Fruit fly (Drosophila melanogaster) whole organism, embryonic: Measurements from ENCODE around the gene dgt6.
A peak's percentile ranks its signal among the peaks of the same experiment; 100 is the strongest.

Experiments
- Abd-B ChIP-seq: fragments of 200-800 bp; sonication (Bioruptor generic); optimal IDR thresholded peaks from 2 replicates; lab custom pipeline; 2018; ENCODE audit warnings: missing biosample characterization, mild to moderate bottlenecking, missing genetic modification characterization, moderate library complexity
- Antp ChIP-seq: fragments of 200-800 bp; sonication (Bioruptor generic); optimal IDR thresholded peaks from 3 replicates; lab custom pipeline; 2016; ENCODE audit warnings: missing biosample characterization, missing genetic modification characterization
- Atf6 ChIP-seq: fragments of 200-800 bp; sonication (Bioruptor generic); IDR thresholded peaks from 2 replicates; pipeline ENCODE4 v1.3.6; 2022; ENCODE audit warnings: missing biosample characterization, missing genetic modification characterization
- B-H1 ChIP-seq: fragments of 200-800 bp; sonication (Bioruptor generic); IDR thresholded peaks from 3 replicates; pipeline ENCODE4 v1.3.6; 2022; ENCODE audit warnings: missing biosample characterization, missing genetic modification characterization
- CG11456 ChIP-seq: fragments of 200-800 bp; sonication (Bioruptor generic); IDR thresholded peaks from 3 replicates; pipeline ENCODE4 v1.3.6; 2022; ENCODE audit warnings: missing biosample characterization, missing genetic modification characterization
- CG18599 ChIP-seq: fragments of 200-800 bp; sonication (Bioruptor generic); optimal IDR thresholded peaks from 3 replicates; lab custom pipeline; 2017; ENCODE audit warnings: missing biosample characterization, missing genetic modification characterization, mild to moderate bottlenecking, moderate library complexity, missing genetic modification reagents
- CG2120 ChIP-seq: fragments of 200-800 bp; sonication (Bioruptor generic); optimal IDR thresholded peaks from 3 replicates; lab custom pipeline; 2016; ENCODE audit warnings: missing biosample characterization, missing genetic modification characterization
- CG2889 ChIP-seq: fragments of 200-800 bp; sonication (Bioruptor generic); IDR thresholded peaks from 3 replicates; pipeline ENCODE4 v1.3.6; 2022; ENCODE audit warnings: missing biosample characterization, missing genetic modification characterization
- CG3281 ChIP-seq: fragments of 200-800 bp; sonication (Bioruptor generic); optimal IDR thresholded peaks from 3 replicates; lab custom pipeline; 2017; ENCODE audit warnings: missing biosample characterization, mild to moderate bottlenecking, missing genetic modification characterization
- CG7556 ChIP-seq: fragments of 200-800 bp; sonication (Bioruptor generic); optimal IDR thresholded peaks from 2 replicates; lab custom pipeline; 2017; ENCODE audit warnings: missing biosample characterization, mild to moderate bottlenecking, missing genetic modification characterization
- D ChIP-seq, 2 experiments: fragments of 200-800 bp in 1 of 2; fragments of >200 bp in 1 of 2; sonication (Bioruptor generic) in 1 of 2; optimal IDR thresholded peaks; 2 replicates in 1 of 2; 3 replicates in 1 of 2; lab custom pipeline; 2017; ENCODE audit warnings: mild to moderate bottlenecking in 1 of 2, missing biosample characterization in 1 of 2, missing genetic modification characterization in 1 of 2, missing genetic modification reagents in 1 of 2
- Drgx ChIP-seq: fragments of 200-800 bp; sonication (Bioruptor generic); IDR thresholded peaks from 2 replicates; pipeline ENCODE4 v1.3.6; 2022; ENCODE audit warnings: missing biosample characterization, missing genetic modification characterization
- Fer3 ChIP-seq: fragments of 200-800 bp; sonication (Bioruptor generic); optimal IDR thresholded peaks from 2 replicates; lab custom pipeline; 2018; ENCODE audit warnings: missing biosample characterization, mild to moderate bottlenecking, missing genetic modification characterization, moderate library complexity
- Hand ChIP-seq: fragments of 200-800 bp; sonication (Bioruptor generic); optimal IDR thresholded peaks from 2 replicates; lab custom pipeline; 2017; ENCODE audit warnings: mild to moderate bottlenecking, missing biosample characterization, missing genetic modification reagents, missing genetic modification characterization
- Hmr ChIP-seq: fragments of 200-800 bp; sonication (Bioruptor generic); optimal IDR thresholded peaks from 3 replicates; lab custom pipeline; 2017; ENCODE audit warnings: mild to moderate bottlenecking, missing biosample characterization, missing genetic modification reagents, missing genetic modification characterization
- Hr51 ChIP-seq, 2 experiments: fragments of 200-800 bp; sonication (Bioruptor generic); optimal IDR thresholded peaks; 2 replicates in 1 of 2; 3 replicates in 1 of 2; lab custom pipeline; 2016 to 2018; ENCODE audit warnings: missing biosample characterization in 2 of 2, missing genetic modification characterization in 2 of 2, mild to moderate bottlenecking in 1 of 2, moderate library complexity in 1 of 2
- Hr78 ChIP-seq, 2 experiments: fragments of 200-800 bp in 1 of 2; fragments of >200 bp in 1 of 2; sonication (Bioruptor generic) in 1 of 2; optimal IDR thresholded peaks; 2 replicates each; lab custom pipeline; 2017 to 2019; ENCODE audit warnings: missing biosample characterization in 2 of 2, missing genetic modification characterization in 2 of 2, mild to moderate bottlenecking in 1 of 2, moderate library complexity in 1 of 2
- Med ChIP-seq: fragments of 200-800 bp; sonication (Bioruptor generic); peaks from one replicate; lab custom pipeline; 2016; ENCODE audit warnings: missing biosample characterization, missing genetic modification characterization, mild to moderate bottlenecking, inconsistent platforms, moderate library complexity
- Oli ChIP-seq: fragments of 200-800 bp; sonication (Bioruptor generic); optimal IDR thresholded peaks from 2 replicates; lab custom pipeline; 2018; ENCODE audit warnings: missing biosample characterization, mild to moderate bottlenecking, missing genetic modification characterization, moderate library complexity
- Optix ChIP-seq: fragments of 200-800 bp; sonication (Bioruptor generic); IDR thresholded peaks from 3 replicates; pipeline ENCODE4 v1.3.6; 2022; ENCODE audit warnings: missing biosample characterization, missing genetic modification characterization
- Ptx1 ChIP-seq: fragments of 200-800 bp; sonication (Bioruptor generic); IDR thresholded peaks from 2 replicates; pipeline ENCODE4 v1.3.6; 2022; ENCODE audit warnings: missing biosample characterization, missing genetic modification characterization
- YL-1 ChIP-seq: fragments of 200-800 bp; sonication (Bioruptor generic); optimal IDR thresholded peaks from 3 replicates; lab custom pipeline; 2017; ENCODE audit warnings: missing biosample characterization, mild to moderate bottlenecking, missing genetic modification characterization
- bsh ChIP-seq, 2 experiments: fragments of 200-800 bp; sonication (Bioruptor generic); optimal IDR thresholded peaks; 2 replicates each; lab custom pipeline; 2017 to 2018; ENCODE audit warnings: mild to moderate bottlenecking in 2 of 2, missing biosample characterization in 2 of 2, missing genetic modification characterization in 2 of 2, moderate library complexity in 1 of 2
- dysf ChIP-seq: fragments of 200-800 bp; sonication (Bioruptor generic); IDR thresholded peaks from 3 replicates; pipeline ENCODE4 v1.3.6; 2022; ENCODE audit warnings: missing biosample characterization, missing genetic modification characterization
- jing ChIP-seq: fragments of 200-800 bp; sonication (Bioruptor generic); optimal IDR thresholded peaks from 2 replicates; lab custom pipeline; 2018; ENCODE audit warnings: missing biosample characterization, mild to moderate bottlenecking, missing genetic modification characterization
- lab ChIP-seq: fragments of 200-800 bp; sonication (Bioruptor generic); optimal IDR thresholded peaks from 3 replicates; lab custom pipeline; 2017; ENCODE audit warnings: missing biosample characterization, missing genetic modification characterization, mild to moderate bottlenecking, moderate library complexity, missing genetic modification reagents
- luna ChIP-seq: fragments of 200-800 bp; sonication (Bioruptor generic); optimal IDR thresholded peaks from 2 replicates; lab custom pipeline; 2016; ENCODE audit warnings: missing biosample characterization, missing genetic modification characterization
- nmo ChIP-seq: fragments of 200-800 bp; sonication (Bioruptor generic); optimal IDR thresholded peaks from 2 replicates; lab custom pipeline; 2018; ENCODE audit warnings: missing biosample characterization, mild to moderate bottlenecking, missing genetic modification characterization, moderate library complexity
- nom ChIP-seq: fragments of 200-800 bp; sonication (Bioruptor generic); optimal IDR thresholded peaks from 2 replicates; lab custom pipeline; 2017; ENCODE audit warnings: missing biosample characterization, missing genetic modification characterization, mild to moderate bottlenecking, moderate library complexity, missing genetic modification reagents
- otp ChIP-seq: fragments of 200-800 bp; sonication (Bioruptor generic); IDR thresholded peaks from 3 replicates; pipeline ENCODE4, ENCODE4 v1.3.6; 2022; ENCODE audit warnings: missing biosample characterization, missing genetic modification characterization
- pho ChIP-seq: fragments of 200-800 bp; sonication (Bioruptor generic); optimal IDR thresholded peaks from 2 replicates; lab custom pipeline; 2016; ENCODE audit warnings: missing biosample characterization, missing genetic modification characterization
- row ChIP-seq: fragments of 200-800 bp; sonication (Bioruptor generic); IDR thresholded peaks from 3 replicates; pipeline ENCODE4 v1.3.6; 2022; ENCODE audit warnings: missing biosample characterization, missing genetic modification characterization
- sens ChIP-seq: fragments of 200-800 bp; sonication (Bioruptor generic); peaks from one replicate; lab custom pipeline; 2016; ENCODE audit warnings: missing biosample characterization, missing genetic modification characterization
- sisA ChIP-seq: fragments of 200-800 bp; sonication (Bioruptor generic); IDR thresholded peaks from 2 replicates; pipeline ENCODE4 v1.3.6; 2022; ENCODE audit warnings: missing biosample characterization, missing genetic modification characterization
- stc ChIP-seq: fragments of 200-800 bp; sonication (Bioruptor generic); IDR thresholded peaks from 2 replicates; pipeline ENCODE4 v1.3.6; 2022; ENCODE audit warnings: missing biosample characterization, missing genetic modification characterization
- tx ChIP-seq: fragments of 200-800 bp; sonication (Bioruptor generic); optimal IDR thresholded peaks from 2 replicates; lab custom pipeline; 2016; ENCODE audit warnings: missing biosample characterization, missing genetic modification characterization
- zf30C ChIP-seq: fragments of 200-800 bp; sonication (Bioruptor generic); optimal IDR thresholded peaks from 3 replicates; lab custom pipeline; 2018; ENCODE audit warnings: missing biosample characterization, mild to moderate bottlenecking, missing genetic modification characterization

Gene dgt6

DNA sequence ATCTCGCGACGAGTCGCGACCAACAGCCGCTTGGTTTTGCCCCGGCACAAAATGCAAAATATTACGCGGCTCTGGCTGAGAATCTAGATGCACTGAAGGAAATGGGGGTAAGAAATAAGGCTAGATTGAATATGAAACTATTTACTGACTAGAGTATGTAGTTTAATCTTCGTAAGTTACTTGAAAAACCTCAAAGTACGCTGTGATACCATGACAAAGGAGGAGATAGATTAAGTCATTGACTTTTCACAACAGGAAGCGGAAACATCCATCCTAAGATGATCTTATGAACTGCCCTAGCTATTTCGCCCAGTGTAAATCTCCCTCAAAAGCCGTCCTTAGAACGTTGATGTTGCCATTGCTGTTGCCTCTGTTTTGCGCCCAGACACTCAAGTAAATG lies 36.6 kb downstream of the dgt6 start:
- TF ChIP-seq pho (GFP tag; lab: Kevin White, UChicago) (peak; percentile 5), bsh (GFP tag; optimal IDR thresholded peaks at IDR 0.05; lab: Kevin White, UChicago) (peak in 1 of 2 experiments; percentile 45), Drgx (peak; percentile 60; the same call in 1 of the 2 replicates), CG7556 (GFP tag; lab: Kevin White, UChicago) (peak; percentile 10), zf30C (GFP tag; lab: Kevin White, UChicago) (peak; percentile 11), stc (0 out of 2 replicates have a peak, but pooled peaks have one; percentile 17), CG11456 (GFP tag; lab: Robert Waterston, UW) (0 out of 3 replicates have a peak, but pooled peaks have one; percentile 45), Oli (tag; lab: Kevin White, UChicago) (peak; percentile 18), B-H1 (GFP tag; lab: Robert Waterston, UW) (no peak), row (GFP tag; lab: Robert Waterston, UW) (peak; percentile 45; the same call in 1 of the 3 replicates), nom (GFP tag; lab: Kevin White, UChicago) (peak; percentile 17), CG2889 (GFP tag; lab: Robert Waterston, UW) (no peak), Med (GFP tag; lab: Kevin White, UChicago) (peak; percentile 70), Hand (GFP tag; lab: Kevin White, UChicago) (peak; percentile 27), sisA (GFP tag; lab: Robert Waterston, UW) (0 out of 2 replicates have a peak, but pooled peaks have one; percentile 4), Atf6 (GFP tag; lab: Robert Waterston, UW) (0 out of 2 replicates have a peak, but pooled peaks have one; percentile 7), Ptx1 (GFP tag; lab: Robert Waterston, UW) (0 out of 2 replicates have a peak, but pooled peaks have one; percentile 19), otp (peak; percentile 30; the same call in 1 of the 3 replicates), CG3281 (no peak), CG2120 (GFP tag; lab: Kevin White, UChicago) (peak; percentile 23), nmo (GFP tag; lab: Kevin White, UChicago) (peak; percentile 6), jing (GFP tag; lab: Kevin White, UChicago) (no peak), Antp (peak; percentile 16), Hmr (GFP tag; lab: Kevin White, UChicago) (peak; percentile 29), D (optimal IDR thresholded peaks at IDR 0.05; lab: Kevin White, UChicago) (no peak), D (GFP tag; optimal IDR thresholded peaks at IDR 0.05; lab: Kevin White, UChicago) (no peak), Fer3 (tag; lab: Kevin White, UChicago) (no peak), Hr51 (GFP tag; optimal IDR thresholded peaks at IDR 0.05; lab: Kevin White, UChicago) (peak in 1 of 2 experiments; percentile 10), luna (GFP tag; lab: Kevin White, UChicago) (no peak), dysf (GFP tag; lab: Robert Waterston, UW) (peak; percentile 39; the same call in 1 of the 3 replicates), CG18599 (peak; percentile 58), sens (GFP tag; lab: Kevin White, UChicago) (peak; percentile 78)

DNA sequence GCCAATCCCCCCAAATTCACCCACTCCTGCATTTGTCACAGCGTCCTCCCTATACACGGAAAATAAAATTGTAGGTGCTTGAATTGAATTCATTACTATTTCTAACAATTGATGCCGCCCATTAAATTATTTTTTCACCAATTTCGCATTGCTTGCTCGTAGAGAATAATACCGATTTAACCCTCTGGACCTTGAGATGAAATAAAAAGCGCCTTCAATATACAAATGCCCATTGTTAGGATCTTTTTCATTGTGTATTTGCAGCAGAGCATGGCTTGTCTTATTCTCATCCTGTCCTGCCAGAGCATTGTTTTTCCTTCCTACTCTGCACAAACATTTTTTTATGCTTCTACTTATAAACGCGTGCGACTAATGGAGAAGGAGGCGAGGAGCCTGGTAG lies 39.2 kb downstream of the dgt6 start:
- TF ChIP-seq lab (GFP tag; lab: Kevin White, UChicago) (peak; percentile 9), Med (GFP tag; lab: Kevin White, UChicago) (peak; percentile 15), sens (GFP tag; lab: Kevin White, UChicago) (peak; percentile 29), YL-1 (GFP tag; lab: Kevin White, UChicago) (no peak), Hr78 (GFP tag; optimal IDR thresholded peaks at IDR 0.05; lab: Kevin White, UChicago) (no peak), Optix (GFP tag; lab: Robert Waterston, UW) (0 out of 3 replicates have a peak, but pooled peaks have one; percentile 17), Abd-B (no peak), tx (GFP tag; lab: Kevin White, UChicago) (no peak), bsh (GFP tag; optimal IDR thresholded peaks at IDR 0.05; lab: Kevin White, UChicago) (peak in 1 of 2 experiments; percentile 12), CG18599 (peak; percentile 51)
